Fruit fly (Drosophila melanogaster) whole organism, adult: ENCODE results near the gene ATPsyndelta.

Source experiments
- CG7045 ChIP-seq: fragments of 200-800 bp; sonication (Bioruptor generic); optimal IDR thresholded peaks from 2 replicates; lab custom pipeline; 2017; ENCODE audit warnings: missing biosample characterization, mild to moderate bottlenecking, missing genetic modification characterization
- Crg-1 ChIP-seq: fragments of 200-800 bp; sonication (Bioruptor generic); optimal IDR thresholded peaks from 2 replicates; lab custom pipeline; 2016; ENCODE audit warnings: missing biosample characterization, missing genetic modification characterization
- bab1 ChIP-seq: fragments of 200-800 bp; sonication (Bioruptor generic); optimal IDR thresholded peaks from 3 replicates; lab custom pipeline; 2019; ENCODE audit warnings: missing biosample characterization, mild to moderate bottlenecking, missing genetic modification characterization, moderate library complexity
- kay ChIP-seq: fragments of 200-800 bp; sonication (Bioruptor generic); peaks from one replicate; lab custom pipeline; 2016; ENCODE audit warnings: missing biosample characterization, missing genetic modification characterization, borderline replicate concordance
- tj ChIP-seq: fragments of 200-800 bp; sonication (Bioruptor generic); optimal IDR thresholded peaks from 3 replicates; lab custom pipeline; 2017; ENCODE audit warnings: missing biosample characterization, mild to moderate bottlenecking, missing genetic modification characterization, moderate library complexity
- toe ChIP-seq: fragments of 200-800 bp; sonication (Bioruptor generic); optimal IDR thresholded peaks from 2 replicates; lab custom pipeline; 2016; ENCODE audit warnings: missing biosample characterization, missing genetic modification characterization

- no peak for TF ChIP-seq Crg-1 (GFP tag; lab: Kevin White, UChicago)
- no peak for TF ChIP-seq kay (GFP tag; lab: Kevin White, UChicago)
- no peak for TF ChIP-seq CG7045 (GFP tag; lab: Kevin White, UChicago)
- no peak for TF ChIP-seq bab1 (GFP tag; lab: Kevin White, UChicago)
- no peak for TF ChIP-seq tj (GFP tag; lab: Kevin White, UChicago)
- TF ChIP-seq toe: no peak
Measured at dm6 chrX:10259524-10259923, 46.8 kb downstream of the ATPsyndelta start.
